Fruit fly (Drosophila melanogaster) ovary, adult (tissue): Measurements from ENCODE around the gene RabGGTb.
A peak's percentile ranks its signal among the peaks of the same experiment; 100 is the strongest.

Source experiments
- CG17801 ChIP-seq: fragments of 200-800 bp; optimal IDR thresholded peaks from 2 replicates; lab custom pipeline; 2019; ENCODE audit warnings: missing biosample characterization, mild to moderate bottlenecking, missing genetic modification characterization, moderate library complexity; ENCODE audit not compliant: partially characterized antibody

The RabGGTb gene

DNA sequence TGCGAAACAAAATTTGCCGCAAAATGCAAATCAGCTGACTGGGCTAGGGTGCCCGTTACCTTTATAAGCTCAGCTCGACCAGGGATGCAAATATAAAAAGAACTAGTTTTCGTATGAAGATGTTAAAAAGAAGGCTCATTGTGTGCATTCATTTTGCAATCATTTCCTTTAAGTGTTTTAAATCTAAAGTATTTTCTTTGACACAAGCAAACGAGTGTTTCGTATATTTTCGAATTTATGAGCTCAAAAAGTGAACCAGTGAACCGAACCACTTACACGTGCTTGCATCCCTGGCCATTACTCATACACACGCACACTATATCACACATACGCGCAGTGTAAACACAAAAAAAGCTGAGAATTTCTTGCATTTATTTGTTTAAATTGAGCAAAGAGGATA, 724 bp upstream of the RabGGTb start, which contains the start of the genes Prx6a and Sbat:
Gene Prx6a, minus strand, starts transcription at position 45 of the 400 bp plus-strand sequence.
Gene Sbat, plus strand, starts transcription at position 157 of the 400 bp plus-strand sequence.
- TF ChIP-seq CG17801 (GFP tag; lab: Kevin White, UChicago), result peak; percentile 77

DNA sequence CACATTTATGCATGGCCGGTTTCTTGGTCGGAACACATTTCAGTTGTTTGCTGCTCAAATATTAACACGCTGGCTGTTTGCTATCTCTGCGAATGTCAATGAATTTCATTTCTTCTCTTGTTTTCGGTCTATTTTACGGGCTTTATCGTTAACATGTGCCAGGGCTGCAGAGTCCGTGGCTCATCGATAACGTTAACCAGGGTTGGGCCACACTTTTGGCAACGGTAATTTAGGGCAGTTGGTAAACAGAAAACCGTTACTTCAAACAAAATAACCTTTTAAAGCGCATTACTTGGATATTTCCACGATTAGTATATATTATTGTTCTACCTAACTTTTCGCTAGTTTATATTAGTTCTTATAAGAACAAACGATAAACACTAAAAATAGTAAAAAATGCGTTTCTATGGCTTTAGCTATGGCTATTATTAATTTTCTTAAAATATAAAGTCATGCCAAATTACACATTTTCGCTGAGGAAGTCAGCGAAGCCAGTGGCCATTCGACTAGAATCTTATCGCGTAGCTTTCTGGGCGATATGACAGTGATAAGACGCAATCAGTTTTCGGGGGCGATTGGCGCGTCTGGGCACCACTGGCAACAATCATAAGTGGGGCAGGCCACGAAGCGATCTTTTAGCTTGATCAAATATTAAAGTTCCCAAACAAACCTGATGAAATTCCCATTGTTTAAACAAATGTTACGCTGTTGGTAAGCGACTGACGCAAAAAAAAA, 4.2 kb downstream of the RabGGTb start:
- TF ChIP-seq CG17801 (GFP tag; lab: Kevin White, UChicago), result no peak

DNA sequence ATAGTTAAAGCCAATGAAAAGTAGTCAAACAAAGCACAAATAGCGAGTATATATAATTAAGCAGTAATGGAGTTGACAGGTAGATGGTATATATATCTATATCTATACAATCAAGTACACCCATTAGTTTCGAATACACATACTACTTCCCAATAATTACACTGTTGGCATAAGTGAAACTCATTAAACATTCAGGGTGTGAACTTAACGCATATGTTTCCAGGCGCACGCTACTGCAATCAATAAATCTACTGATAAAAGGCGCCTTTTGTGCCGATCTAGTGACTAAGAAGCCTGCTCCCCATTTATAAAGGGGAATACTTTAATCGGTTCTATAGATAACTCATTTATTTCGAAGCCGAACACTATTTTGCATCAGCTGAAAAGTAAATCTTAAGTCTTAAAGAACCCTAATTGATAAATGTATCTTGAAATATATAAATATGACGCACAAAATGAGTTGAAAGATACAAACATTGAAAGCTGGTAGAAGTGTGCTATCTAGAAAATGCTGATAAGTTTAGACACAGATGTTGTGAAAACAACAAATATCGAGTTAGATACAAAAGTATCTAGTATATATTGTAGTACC, 4.9 kb downstream of the RabGGTb start:
- no peak for TF ChIP-seq CG17801 (GFP tag; lab: Kevin White, UChicago)

DNA sequence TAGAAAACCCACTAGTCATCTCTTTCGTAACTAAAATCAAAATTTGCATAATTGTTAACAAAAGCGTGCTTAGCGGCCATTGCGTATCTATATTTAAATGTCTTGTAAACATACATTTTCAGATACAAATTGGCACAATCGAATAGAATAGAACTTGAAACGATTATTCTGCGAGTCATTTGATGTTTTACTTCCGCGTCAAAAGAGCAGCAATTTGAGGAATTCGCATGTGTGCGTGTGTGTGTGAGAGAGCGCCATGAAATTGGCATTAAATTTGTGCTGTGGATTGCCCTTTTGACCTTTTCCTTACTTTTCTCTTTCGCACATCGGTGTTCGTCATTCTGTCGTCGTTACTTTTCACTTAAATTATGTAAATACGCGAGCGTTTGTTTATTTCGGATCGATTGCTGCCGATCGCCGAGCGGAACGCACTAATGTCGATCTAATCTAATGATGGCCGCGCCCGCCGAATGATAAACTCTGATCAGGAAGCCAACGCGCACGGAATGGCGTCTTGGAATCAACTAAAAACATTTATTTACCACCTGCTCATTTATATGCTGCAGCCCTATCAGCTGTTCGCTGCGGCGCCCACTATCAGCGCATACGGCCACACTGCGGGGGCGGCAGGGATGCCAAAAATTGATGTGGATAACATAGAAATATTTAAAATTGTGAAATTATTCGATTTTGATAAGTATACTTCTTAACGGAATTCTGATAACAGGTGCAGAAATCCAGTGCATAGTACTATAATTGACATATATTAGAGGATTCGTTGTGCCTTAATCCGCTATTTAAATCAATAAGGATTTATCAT, 6.0 kb downstream of the RabGGTb start:
- peak; percentile 65 for TF ChIP-seq CG17801 (GFP tag; lab: Kevin White, UChicago)

DNA sequence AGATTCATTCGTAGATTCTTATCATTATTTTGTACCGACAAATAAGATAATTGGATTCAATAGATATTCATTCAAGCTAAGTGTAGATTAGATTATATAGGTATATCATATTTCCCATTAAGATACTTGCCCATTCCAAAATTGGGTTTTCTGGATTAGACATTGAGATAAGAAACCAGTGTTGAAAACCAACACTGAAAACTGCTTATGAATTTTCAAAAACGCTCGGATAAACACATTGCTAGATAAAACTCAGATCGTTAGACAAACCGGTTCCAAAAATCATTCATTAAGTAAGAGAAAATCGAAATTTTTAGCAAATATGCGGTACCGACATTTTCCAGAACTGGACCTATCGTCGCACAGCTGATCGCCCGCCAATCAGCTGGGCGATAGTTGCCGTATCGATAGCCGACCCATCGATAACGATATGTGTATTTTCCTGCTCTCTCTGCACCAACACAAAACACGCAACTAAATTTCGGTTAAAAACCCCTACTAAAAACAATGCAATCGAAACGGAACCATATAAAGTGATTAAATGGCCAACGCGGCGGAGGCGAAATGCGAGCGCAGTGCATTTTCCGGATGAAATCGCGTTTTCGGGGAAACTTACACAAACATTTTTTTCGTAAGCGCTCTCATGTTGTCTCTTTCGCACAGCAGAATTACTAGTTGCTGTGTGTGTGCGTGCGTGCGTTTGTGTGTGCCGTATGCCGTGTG, 6.8 kb downstream of the RabGGTb start, which contains the start of the genes NTPase and lilli:
Gene NTPase, minus strand, starts transcription at position 348 of the 723 bp plus-strand sequence.
Gene lilli, plus strand, starts transcription at position 427 of the 723 bp plus-strand sequence.
- TF ChIP-seq CG17801 (GFP tag; lab: Kevin White, UChicago), result peak; percentile 46

DNA sequence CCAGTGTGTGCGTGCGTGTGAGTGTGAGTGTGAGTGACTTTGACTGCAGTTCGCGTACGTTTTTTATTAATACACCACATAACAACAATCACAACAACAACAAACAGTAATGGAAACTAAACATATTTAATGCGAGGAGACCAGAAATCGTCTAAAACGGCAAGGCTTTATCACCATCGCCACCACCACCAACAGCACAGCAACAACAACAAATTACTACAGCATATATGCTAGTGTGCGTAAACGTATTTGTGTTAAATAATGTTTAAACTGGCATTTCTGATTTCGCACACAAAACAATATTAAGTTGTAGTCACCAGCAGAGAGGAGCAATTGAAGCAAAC, 7.3 kb downstream of the RabGGTb start:
- TF ChIP-seq CG17801 (GFP tag; lab: Kevin White, UChicago), result no peak

DNA sequence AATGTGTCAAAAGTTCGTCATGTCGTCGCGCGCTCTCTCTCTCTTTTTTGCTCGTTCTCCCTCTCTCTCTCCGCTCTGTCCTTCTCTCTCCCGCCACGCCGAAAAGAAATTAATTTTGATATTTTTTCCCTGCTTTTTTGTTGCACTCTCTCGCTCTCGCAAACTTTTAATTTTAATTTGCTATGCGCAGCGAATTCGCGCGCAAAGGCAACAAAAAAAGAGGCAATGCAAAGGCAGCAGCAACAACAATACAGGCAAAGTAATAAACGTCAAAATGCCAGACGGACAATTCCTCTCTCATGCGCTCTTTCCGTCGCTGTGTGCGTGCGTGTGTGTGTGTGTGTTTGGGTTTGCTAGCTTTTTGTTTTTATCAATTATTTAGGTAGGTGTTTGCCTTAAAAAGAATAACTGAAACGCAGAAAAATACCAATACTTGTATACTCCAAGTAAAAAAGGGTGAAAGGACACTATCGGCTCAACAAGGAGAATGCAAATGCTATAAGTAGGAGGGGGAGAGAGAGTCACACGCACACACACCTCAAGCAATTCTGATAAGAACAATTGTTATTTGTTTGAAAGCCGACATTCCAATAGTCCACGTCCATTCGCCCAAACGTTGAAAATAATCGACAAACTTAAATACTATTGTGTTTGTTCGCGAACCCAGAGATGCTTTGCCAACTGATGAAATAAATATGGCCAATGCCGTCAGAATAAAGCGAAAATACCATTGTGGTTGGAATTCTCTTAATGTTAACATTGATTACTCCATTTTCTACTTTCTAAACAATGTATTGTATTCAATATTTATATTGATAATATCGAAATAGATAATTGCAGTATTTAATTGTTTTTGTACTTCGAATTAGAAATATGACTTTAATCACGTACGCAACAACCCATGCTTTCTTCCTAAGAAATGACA, 8.0 kb downstream of the RabGGTb start:
- TF ChIP-seq CG17801 (GFP tag; lab: Kevin White, UChicago), result peak; percentile 13

DNA sequence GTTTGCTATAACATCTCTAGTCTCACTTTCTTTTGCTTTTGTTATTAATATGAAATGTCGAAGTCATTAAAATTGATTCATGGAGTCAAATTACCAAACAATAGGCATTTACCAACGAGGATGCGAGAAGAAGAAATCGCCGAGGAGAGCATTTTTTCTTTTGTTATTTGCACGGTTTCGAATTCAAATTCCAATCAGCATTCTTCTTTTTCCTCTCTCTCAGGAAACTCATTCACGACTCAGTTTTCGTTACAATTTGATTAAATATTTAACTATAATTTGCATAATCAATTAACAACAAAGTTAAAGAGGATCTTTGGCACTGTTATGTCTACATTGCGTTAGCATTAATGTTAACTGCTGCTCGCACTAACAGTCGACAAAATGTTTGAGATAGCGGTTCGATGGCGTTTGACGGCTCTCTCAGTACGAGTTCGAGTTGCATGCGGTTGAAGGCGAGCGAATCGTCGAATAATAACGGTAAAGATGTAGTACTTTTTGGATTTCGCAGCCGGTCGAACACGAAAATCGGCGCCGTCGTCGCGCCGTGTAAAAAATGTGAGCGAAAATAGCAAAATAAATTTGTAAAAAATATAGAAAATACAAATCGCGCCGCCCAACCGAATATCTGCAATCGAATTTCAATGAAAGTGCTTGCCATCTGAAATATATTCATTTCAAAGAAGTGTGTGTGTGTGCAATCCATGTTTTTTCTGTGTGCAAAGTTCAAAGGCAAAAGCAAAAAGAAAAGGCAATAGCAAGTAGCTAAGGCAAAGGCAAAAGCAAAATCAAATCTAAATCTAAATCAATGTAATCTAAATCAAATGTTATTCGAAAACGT, 9.1 kb downstream of the RabGGTb start:
- no peak for TF ChIP-seq CG17801 (GFP tag; lab: Kevin White, UChicago)

DNA sequence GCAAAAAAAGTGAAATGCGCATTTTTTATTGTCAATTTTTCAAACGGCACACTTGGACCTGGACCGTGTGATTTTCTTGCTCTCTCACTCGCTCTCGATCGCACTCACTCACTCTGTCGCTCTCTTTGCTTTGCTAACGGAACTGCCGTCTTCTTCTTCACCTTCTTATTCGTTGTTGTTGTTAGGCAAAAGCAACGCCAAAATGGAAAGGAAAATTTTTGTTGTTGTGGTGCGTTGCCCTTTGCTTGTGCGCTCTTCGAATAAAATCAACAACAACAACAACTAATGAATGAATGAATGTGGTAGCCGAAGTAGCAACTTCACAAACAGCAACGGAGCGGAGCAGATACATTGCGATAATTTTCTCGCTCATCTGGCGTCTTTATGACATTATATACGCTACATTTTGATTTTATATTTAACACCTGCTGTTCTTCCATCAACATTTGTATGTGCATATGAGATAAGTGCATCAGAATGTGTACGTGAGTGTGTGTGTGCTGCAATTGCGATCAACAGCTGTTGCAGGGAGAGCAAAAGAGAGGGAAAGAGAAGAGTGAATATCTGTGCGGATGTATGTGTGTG, 10.0 kb downstream of the RabGGTb start:
- TF ChIP-seq CG17801 (GFP tag; lab: Kevin White, UChicago), result no peak

DNA sequence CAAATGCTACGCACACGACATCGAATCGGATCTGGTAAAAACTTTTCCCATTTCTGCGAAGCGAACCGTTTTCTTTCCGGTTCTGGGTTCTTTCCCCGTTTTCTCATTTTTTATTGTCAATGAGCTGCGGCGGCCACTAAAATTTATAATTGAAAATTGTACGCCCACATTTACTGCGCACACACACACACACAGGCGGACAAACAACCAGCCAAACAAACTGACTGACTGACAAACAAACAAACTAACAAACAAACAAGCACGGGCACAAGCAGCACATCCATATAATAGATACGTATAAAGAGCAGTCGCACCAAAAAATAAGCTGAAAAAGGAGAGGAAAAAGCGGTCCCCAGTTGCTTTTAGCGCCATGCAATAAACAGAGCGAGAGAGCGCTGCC, 12.3 kb downstream of the RabGGTb start:
- TF ChIP-seq CG17801 (GFP tag; lab: Kevin White, UChicago), result no peak

DNA sequence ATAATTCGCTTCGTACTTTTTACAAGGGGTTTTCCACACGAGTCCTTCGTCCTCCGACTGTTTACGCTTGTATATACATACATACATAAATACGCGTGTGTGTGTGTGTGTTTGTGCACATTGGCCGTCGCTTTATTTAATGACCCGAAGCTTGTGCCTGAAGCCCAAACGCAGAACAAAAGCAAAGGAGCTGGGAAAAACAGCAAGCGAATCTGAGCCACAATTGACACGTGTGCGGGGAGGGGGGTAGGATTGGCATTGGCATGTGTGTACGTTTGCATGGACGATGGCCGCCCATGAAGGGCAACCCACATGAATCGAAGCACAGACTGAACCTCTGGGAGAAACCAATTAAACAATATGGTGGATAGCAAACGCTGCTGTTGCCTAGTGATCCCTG, 15.4 kb downstream of the RabGGTb start:
- TF ChIP-seq CG17801 (GFP tag; lab: Kevin White, UChicago), result no peak

DNA sequence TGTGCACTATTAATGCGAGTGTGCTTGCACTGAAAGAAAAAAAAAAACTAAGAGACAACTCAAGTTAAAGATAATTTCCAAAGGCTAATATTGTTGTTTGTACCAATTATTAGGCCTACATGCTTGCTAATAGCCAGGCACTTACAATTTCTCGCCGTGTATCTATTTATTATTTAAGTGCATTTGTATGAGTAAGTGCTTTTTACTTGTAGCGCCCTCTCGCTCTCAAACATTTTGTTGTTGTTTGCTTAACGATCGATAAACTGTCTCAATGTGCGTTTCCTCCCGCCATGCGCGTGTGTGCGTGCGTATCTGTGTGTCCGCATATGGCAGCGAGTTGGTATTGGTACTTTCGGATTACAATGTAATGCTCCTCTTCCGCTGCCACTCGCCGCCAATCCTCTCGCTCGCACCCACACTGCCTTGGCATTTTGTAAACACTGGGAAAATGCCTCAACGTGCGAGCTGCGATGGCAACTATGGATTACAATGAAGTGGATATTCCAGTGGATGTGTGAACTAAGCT, 18.2 kb downstream of the RabGGTb start:
- TF ChIP-seq CG17801 (GFP tag; lab: Kevin White, UChicago), result no peak
